Fruit fly (Drosophila melanogaster) whole organism, embryonic: Measurements from ENCODE around the gene Sulf1.

Source experiments
- Antp ChIP-seq: fragments of 200-800 bp; sonication (Bioruptor generic); optimal IDR thresholded peaks from 3 replicates; lab custom pipeline; 2016; ENCODE audit warnings: missing biosample characterization, missing genetic modification characterization
- Awh ChIP-seq: fragments of 200-800 bp; sonication (Bioruptor generic); IDR thresholded peaks from 2 replicates; pipeline ENCODE4, ENCODE4 v1.3.6; 2022; ENCODE audit warnings: missing biosample characterization, missing genetic modification characterization
- B-H1 ChIP-seq: fragments of 200-800 bp; sonication (Bioruptor generic); IDR thresholded peaks from 3 replicates; pipeline ENCODE4 v1.3.6; 2022; ENCODE audit warnings: missing biosample characterization, missing genetic modification characterization
- BEAF-32 ChIP-seq: fragments of 200-800 bp; sonication (Bioruptor generic); optimal IDR thresholded peaks from 3 replicates; lab custom pipeline; 2017; ENCODE audit warnings: missing biosample characterization, missing genetic modification characterization, mild to moderate bottlenecking, moderate library complexity, missing genetic modification reagents
- CG11560 ChIP-seq: fragments of 200-800 bp; sonication (Bioruptor generic); IDR thresholded peaks from 3 replicates; pipeline ENCODE4 v1.3.6; 2022; ENCODE audit warnings: missing biosample characterization, missing genetic modification characterization
- CG14710 ChIP-seq: fragments of 200-800 bp; sonication (Bioruptor generic); optimal IDR thresholded peaks from 3 replicates; lab custom pipeline; 2019; ENCODE audit warnings: missing biosample characterization, mild to moderate bottlenecking, missing genetic modification characterization, moderate library complexity
- CG16813 ChIP-seq: fragments of 200-800 bp; sonication (Bioruptor generic); IDR thresholded peaks from 3 replicates; pipeline ENCODE4 v1.3.6; 2022; ENCODE audit warnings: missing biosample characterization, missing genetic modification characterization; ENCODE audit not compliant: partially characterized antibody
- CG17328 ChIP-seq: fragments of 200-800 bp; sonication (Bioruptor generic); IDR thresholded peaks from 2 replicates; pipeline ENCODE4 v1.3.6; 2022; ENCODE audit warnings: missing biosample characterization, missing genetic modification characterization
- CG18476 ChIP-seq: fragments of 200-800 bp; sonication (Bioruptor generic); optimal IDR thresholded peaks from 2 replicates; lab custom pipeline; 2016; ENCODE audit warnings: missing biosample characterization, mild to moderate bottlenecking, missing genetic modification characterization
- CG18599 ChIP-seq: fragments of 200-800 bp; sonication (Bioruptor generic); optimal IDR thresholded peaks from 3 replicates; lab custom pipeline; 2017; ENCODE audit warnings: missing biosample characterization, missing genetic modification characterization, mild to moderate bottlenecking, moderate library complexity, missing genetic modification reagents
- CG2678 ChIP-seq: fragments of 200-800 bp; sonication (Bioruptor generic); optimal IDR thresholded peaks from 3 replicates; lab custom pipeline; 2019; ENCODE audit warnings: missing biosample characterization, mild to moderate bottlenecking, missing genetic modification characterization, moderate library complexity
- CG2889 ChIP-seq: fragments of 200-800 bp; sonication (Bioruptor generic); IDR thresholded peaks from 3 replicates; pipeline ENCODE4 v1.3.6; 2022; ENCODE audit warnings: missing biosample characterization, missing genetic modification characterization
- CG33213 ChIP-seq: fragments of 200-800 bp; sonication (Bioruptor generic); optimal IDR thresholded peaks from 3 replicates; lab custom pipeline; 2016; ENCODE audit warnings: missing biosample characterization, missing genetic modification characterization
- CG34422 ChIP-seq: fragments of 200-800 bp; sonication (Bioruptor generic); IDR thresholded peaks from 3 replicates; pipeline ENCODE4 v1.3.6; 2022; ENCODE audit warnings: missing biosample characterization, missing genetic modification characterization
- CG3847 ChIP-seq: fragments of 200-800 bp; sonication (Bioruptor generic); IDR thresholded peaks from 2 replicates; pipeline ENCODE4 v1.3.6; 2022; ENCODE audit warnings: missing biosample characterization, missing genetic modification characterization
- CG4424 ChIP-seq: fragments of 200-800 bp; sonication (Bioruptor generic); optimal IDR thresholded peaks from 3 replicates; lab custom pipeline; 2016; ENCODE audit warnings: missing biosample characterization, missing genetic modification characterization
- CG4820 ChIP-seq: fragments of 200-800 bp; sonication (Bioruptor generic); optimal IDR thresholded peaks from 3 replicates; lab custom pipeline; 2016; ENCODE audit warnings: missing biosample characterization, missing genetic modification characterization
- CG6175 ChIP-seq: fragments of 200-800 bp; sonication (Bioruptor generic); IDR thresholded peaks from 3 replicates; pipeline ENCODE4 v1.3.6; 2022; ENCODE audit warnings: missing biosample characterization, missing genetic modification characterization
- CG6654 ChIP-seq: fragments of 200-800 bp; sonication (Bioruptor generic); optimal IDR thresholded peaks from 2 replicates; lab custom pipeline; 2017; ENCODE audit warnings: missing biosample characterization, mild to moderate bottlenecking, missing genetic modification characterization
- Dad ChIP-seq: fragments of 200-800 bp; sonication (Bioruptor generic); optimal IDR thresholded peaks from 3 replicates; lab custom pipeline; 2016; ENCODE audit warnings: missing biosample characterization, missing genetic modification characterization
- Drgx ChIP-seq: fragments of 200-800 bp; sonication (Bioruptor generic); IDR thresholded peaks from 2 replicates; pipeline ENCODE4 v1.3.6; 2022; ENCODE audit warnings: missing biosample characterization, missing genetic modification characterization
- Elba2 ChIP-seq: fragments of 200-800 bp; sonication (Bioruptor generic); optimal IDR thresholded peaks from 3 replicates; lab custom pipeline; 2016; ENCODE audit warnings: missing biosample characterization, missing genetic modification characterization
- Kr ChIP-seq: fragments of 200-800 bp; sonication (Bioruptor generic); optimal IDR thresholded peaks from 2 replicates; lab custom pipeline; 2017; ENCODE audit warnings: missing biosample characterization, mild to moderate bottlenecking, missing genetic modification characterization
- Mes4 ChIP-seq: fragments of 200-800 bp; sonication (Bioruptor generic); optimal IDR thresholded peaks from 2 replicates; lab custom pipeline; 2016; ENCODE audit warnings: missing biosample characterization, missing genetic modification characterization
- Ptx1 ChIP-seq: fragments of 200-800 bp; sonication (Bioruptor generic); IDR thresholded peaks from 2 replicates; pipeline ENCODE4 v1.3.6; 2022; ENCODE audit warnings: missing biosample characterization, missing genetic modification characterization
- Sox102F ChIP-seq: fragments of 200-800 bp; sonication (Bioruptor generic); optimal IDR thresholded peaks from 2 replicates; lab custom pipeline; 2018; ENCODE audit warnings: missing biosample characterization, mild to moderate bottlenecking, missing genetic modification characterization, moderate library complexity
- YL-1 ChIP-seq: fragments of 200-800 bp; sonication (Bioruptor generic); optimal IDR thresholded peaks from 3 replicates; lab custom pipeline; 2017; ENCODE audit warnings: missing biosample characterization, mild to moderate bottlenecking, missing genetic modification characterization
- amos ChIP-seq: fragments of 200-800 bp; sonication (Bioruptor generic); IDR thresholded peaks from 2 replicates; pipeline ENCODE4 v1.3.6; 2022; ENCODE audit warnings: missing biosample characterization, missing genetic modification characterization; ENCODE audit not compliant: partially characterized antibody
- aop ChIP-seq: fragments of 200-800 bp; sonication (Bioruptor generic); IDR thresholded peaks from 2 replicates; pipeline ENCODE4 v1.3.6; 2022; ENCODE audit warnings: missing biosample characterization, missing genetic modification characterization
- ap ChIP-seq: fragments of 200-800 bp; sonication (Bioruptor generic); IDR thresholded peaks from 2 replicates; pipeline ENCODE4 v1.3.6; 2022; ENCODE audit warnings: missing biosample characterization, missing genetic modification characterization
- ash1 ChIP-seq: fragments of 200-800 bp; sonication (Bioruptor generic); optimal IDR thresholded peaks from 2 replicates; lab custom pipeline; 2018; ENCODE audit warnings: missing biosample characterization, mild to moderate bottlenecking, missing genetic modification characterization
- bsh ChIP-seq, 2 experiments: fragments of 200-800 bp; sonication (Bioruptor generic); optimal IDR thresholded peaks; 2 replicates each; lab custom pipeline; 2017 to 2018; ENCODE audit warnings: mild to moderate bottlenecking in 2 of 2, missing biosample characterization in 2 of 2, missing genetic modification characterization in 2 of 2, moderate library complexity in 1 of 2
- en ChIP-seq: fragments of 200-800 bp; sonication (Bioruptor generic); optimal IDR thresholded peaks from 2 replicates; lab custom pipeline; 2016; ENCODE audit warnings: missing biosample characterization, missing genetic modification characterization
- ftz-f1 ChIP-seq: fragments of 200-800 bp; sonication (Bioruptor generic); optimal IDR thresholded peaks from 2 replicates; lab custom pipeline; 2016; ENCODE audit warnings: missing biosample characterization, missing genetic modification characterization
- grn ChIP-seq: fragments of 200-800 bp; sonication (Bioruptor generic); optimal IDR thresholded peaks from 3 replicates; lab custom pipeline; 2017; ENCODE audit warnings: missing biosample characterization, missing genetic modification characterization
- gro ChIP-seq: fragments of 200-800 bp; sonication (Bioruptor generic); optimal IDR thresholded peaks from 2 replicates; lab custom pipeline; 2016; ENCODE audit warnings: missing biosample characterization, missing genetic modification characterization
- insv ChIP-seq, 2 experiments: fragments of 200-800 bp; sonication (Bioruptor generic); optimal IDR thresholded peaks; 3 replicates each; lab custom pipeline; 2016 to 2018; ENCODE audit warnings: missing biosample characterization in 2 of 2, missing genetic modification characterization in 2 of 2
- lab ChIP-seq: fragments of 200-800 bp; sonication (Bioruptor generic); optimal IDR thresholded peaks from 3 replicates; lab custom pipeline; 2017; ENCODE audit warnings: missing biosample characterization, missing genetic modification characterization, mild to moderate bottlenecking, moderate library complexity, missing genetic modification reagents
- lbe ChIP-seq: fragments of 200-800 bp; sonication (Bioruptor generic); optimal IDR thresholded peaks from 2 replicates; lab custom pipeline; 2016; ENCODE audit warnings: missing biosample characterization, mild to moderate bottlenecking, missing genetic modification characterization
- otp ChIP-seq: fragments of 200-800 bp; sonication (Bioruptor generic); IDR thresholded peaks from 3 replicates; pipeline ENCODE4, ENCODE4 v1.3.6; 2022; ENCODE audit warnings: missing biosample characterization, missing genetic modification characterization
- pita ChIP-seq: fragments of 200-800 bp; sonication (Bioruptor generic); optimal IDR thresholded peaks from 2 replicates; lab custom pipeline; 2017; ENCODE audit warnings: missing biosample characterization, mild to moderate bottlenecking, missing genetic modification characterization
- row ChIP-seq: fragments of 200-800 bp; sonication (Bioruptor generic); IDR thresholded peaks from 3 replicates; pipeline ENCODE4 v1.3.6; 2022; ENCODE audit warnings: missing biosample characterization, missing genetic modification characterization
- stwl ChIP-seq: fragments of 200-800 bp; sonication (Bioruptor generic); optimal IDR thresholded peaks from 3 replicates; lab custom pipeline; 2018; ENCODE audit warnings: missing biosample characterization, mild to moderate bottlenecking, missing genetic modification characterization, moderate library complexity
- wek ChIP-seq: fragments of 200-800 bp; sonication (Bioruptor generic); optimal IDR thresholded peaks from 3 replicates; lab custom pipeline; 2018; ENCODE audit warnings: missing biosample characterization, mild to moderate bottlenecking, missing genetic modification characterization, moderate library complexity
- yki ChIP-seq: fragments of >200 bp; optimal IDR thresholded peaks from 3 replicates; lab custom pipeline; 2018

Sulf1 gene

DNA sequence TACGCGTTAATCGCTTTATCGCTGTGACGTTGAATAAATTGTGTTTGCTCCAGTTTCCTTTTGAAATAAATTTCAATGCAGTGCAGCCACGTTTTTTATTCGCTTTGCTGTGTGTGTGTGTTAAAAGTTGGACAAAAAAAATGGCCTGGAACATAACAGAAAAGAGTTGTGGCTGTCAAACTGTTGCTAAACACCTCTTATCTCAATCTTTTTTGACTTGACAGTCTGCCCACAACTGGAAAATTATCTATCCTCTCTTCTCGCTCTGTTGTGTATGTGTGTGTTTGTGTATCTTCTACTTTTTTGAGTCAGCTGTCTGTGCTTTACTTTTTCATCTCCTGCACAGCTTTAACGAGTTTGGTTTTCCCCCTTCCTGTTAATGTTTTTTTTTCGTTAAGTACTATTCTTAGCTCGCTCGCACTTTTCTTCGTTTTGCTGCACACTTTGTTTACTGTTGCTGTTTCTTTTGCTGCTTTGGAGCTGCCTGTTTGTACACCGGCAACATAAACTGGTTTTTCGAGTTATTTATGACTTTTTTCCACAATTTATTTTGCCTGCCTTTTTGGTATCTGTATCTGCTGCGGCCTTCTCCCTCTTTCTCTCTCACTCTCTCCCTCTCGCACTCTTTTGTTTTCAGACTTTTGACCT lies 58.2 kb downstream of the Sulf1 start (continued):
- TF ChIP-seq CG11560 (tag; lab: Robert Waterston, UW) (no peak), CG17328 (GFP tag; lab: Robert Waterston, UW) (peak; percentile 19; the same call in 1 of the 2 replicates)

DNA sequence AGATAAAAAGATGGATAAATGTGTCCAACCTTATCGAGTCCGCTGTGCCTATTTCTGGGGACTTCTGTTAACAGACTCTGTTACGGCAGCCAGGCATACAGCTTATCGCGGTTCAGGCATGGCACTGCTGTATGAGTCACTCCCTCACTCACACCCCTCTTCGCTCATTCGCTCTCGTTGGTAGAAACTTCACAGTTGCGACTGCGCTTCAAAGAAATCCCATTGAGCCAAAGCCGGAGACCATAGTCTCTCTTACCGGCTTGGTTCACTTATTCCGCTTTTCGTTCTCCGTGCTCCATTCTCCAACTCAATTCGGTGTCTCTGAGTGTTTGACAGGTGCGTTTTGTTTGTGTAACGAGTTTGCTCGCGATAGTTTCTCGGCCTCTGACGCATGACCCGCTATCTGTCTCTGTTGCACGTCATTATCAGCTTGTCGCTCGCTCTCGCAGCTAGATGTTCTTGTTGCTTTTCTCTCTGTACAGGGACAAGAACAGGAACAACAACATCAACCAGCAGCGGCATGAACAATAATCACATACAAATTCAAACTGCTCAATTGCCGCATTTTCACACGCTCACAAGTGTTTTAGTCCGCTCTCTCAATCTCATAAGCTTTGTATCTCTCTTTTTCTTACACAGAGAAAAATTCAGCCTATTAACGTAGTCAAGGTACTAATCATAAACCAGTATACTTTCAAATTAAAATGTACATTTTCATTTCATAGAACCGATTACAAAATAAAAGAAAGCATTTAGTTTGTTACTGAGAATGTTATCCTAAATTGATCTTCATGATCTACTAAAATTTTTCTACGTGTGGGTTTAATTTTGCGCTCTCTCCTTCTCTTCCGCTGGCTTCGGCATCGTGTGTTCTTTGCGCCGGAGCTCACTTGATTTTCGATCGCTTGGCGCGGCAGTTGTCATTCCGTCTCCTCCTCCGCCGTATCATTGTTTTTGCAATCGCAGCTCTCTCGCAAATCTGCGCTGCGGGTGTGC lies 59.1 kb downstream of the Sulf1 start:
- TF ChIP-seq Ptx1 (GFP tag; lab: Robert Waterston, UW) = peak; percentile 99
- TF ChIP-seq ftz-f1 = peak; percentile 90
- TF ChIP-seq CG34422 (GFP tag; lab: Robert Waterston, UW) = peak; percentile 99
- peak; percentile 79 for TF ChIP-seq CG6654 (GFP tag; lab: Kevin White, UChicago)
- peak; percentile 99 for TF ChIP-seq CG33213
- TF ChIP-seq CG2889 (GFP tag; lab: Robert Waterston, UW) = peak; percentile 99
- peak; percentile 100 for TF ChIP-seq Sox102F
- peak; percentile 99 for TF ChIP-seq CG14710 (tag; lab: Kevin White, UChicago)
- TF ChIP-seq Awh (GFP tag; lab: Robert Waterston, UW) = peak; percentile 100
- peak; percentile 40 for TF ChIP-seq BEAF-32 (GFP tag; lab: Kevin White, UChicago)
- 0 out of 2 replicates have a peak, but pooled peaks have one; percentile 24 for TF ChIP-seq amos (GFP tag; lab: Robert Waterston, UW)
- TF ChIP-seq en = peak; percentile 99
- peak; percentile 100 for TF ChIP-seq CG2678 (tag; lab: Kevin White, UChicago)
- TF ChIP-seq Dad = peak; percentile 98
- peak; percentile 95 for TF ChIP-seq CG6175 (GFP tag; lab: Robert Waterston, UW)
- peak; percentile 98 for TF ChIP-seq Antp (GFP tag; lab: Kevin White, UChicago)
- TF ChIP-seq Drgx (GFP tag; lab: Robert Waterston, UW) = peak; percentile 99
- peak; percentile 99 for TF ChIP-seq CG4820 (GFP tag; lab: Kevin White, UChicago)
- peak; percentile 87 for TF ChIP-seq stwl (tag; lab: Kevin White, UChicago)
- 0 out of 3 replicates have a peak, but pooled peaks have one; percentile 28 for TF ChIP-seq CG16813 (GFP tag; lab: Robert Waterston, UW)
- peak; percentile 99 for TF ChIP-seq Mes4 (GFP tag; lab: Kevin White, UChicago)
- peak; percentile 100; the same call in 2 of the 3 replicates for TF ChIP-seq B-H1 (GFP tag; lab: Robert Waterston, UW)
- TF ChIP-seq Kr = peak; percentile 84
- no peak for TF ChIP-seq pita (GFP tag; lab: Kevin White, UChicago)
- peak; percentile 59 to 83 for TF ChIP-seq insv (GFP tag; optimal IDR thresholded peaks at IDR 0.05; lab: Kevin White, UChicago)
- peak; percentile 92 for TF ChIP-seq ash1
- TF ChIP-seq bsh (GFP tag; optimal IDR thresholded peaks at IDR 0.05; lab: Kevin White, UChicago) = peak; percentile 95 to 100
- peak; percentile 93 for TF ChIP-seq grn (GFP tag; lab: Kevin White, UChicago)
- TF ChIP-seq CG3847 (GFP tag; lab: Robert Waterston, UW) = peak; percentile 100
- TF ChIP-seq CG4424 (GFP tag; lab: Kevin White, UChicago) = peak; percentile 99
- peak; percentile 100 for TF ChIP-seq CG18599 (GFP tag; lab: Kevin White, UChicago)
- peak; percentile 100 for TF ChIP-seq lab
- TF ChIP-seq ap = peak; percentile 99
- peak; percentile 99 for TF ChIP-seq gro (GFP tag; lab: Kevin White, UChicago)
- TF ChIP-seq CG18476 = peak; percentile 98
- peak; percentile 97 for TF ChIP-seq Elba2 (GFP tag; lab: Kevin White, UChicago)
- TF ChIP-seq row (GFP tag; lab: Robert Waterston, UW) = peak; percentile 100
- TF ChIP-seq wek (GFP tag; lab: Kevin White, UChicago) = peak; percentile 92
- TF ChIP-seq aop (GFP tag; lab: Robert Waterston, UW) = peak; percentile 96
- peak; percentile 99 for TF ChIP-seq YL-1
- TF ChIP-seq lbe (GFP tag; lab: Kevin White, UChicago) = peak; percentile 99
- peak; percentile 38 for TF ChIP-seq yki
- TF ChIP-seq otp (GFP tag; lab: Robert Waterston, UW) = peak; percentile 99
